Worm (Caenorhabditis elegans) whole organism, L1 larva: ENCODE data around the gene C02F12.5.

Experiments used
- C04F5.9 ChIP-seq: sonication (generic microtip); optimal IDR thresholded peaks from 2 replicates; lab custom pipeline; 2016; ENCODE audit warnings: missing genetic modification characterization, missing compliant biosample characterization
- C16A3.4 ChIP-seq: fragments of 150-350 bp; optimal IDR thresholded peaks from 2 replicates; lab custom pipeline; 2014; ENCODE audit warnings: missing biosample characterization, missing genetic modification characterization
- blmp-1 ChIP-seq: fragments of 150-350 bp; optimal IDR thresholded peaks from 2 replicates; lab custom pipeline; 2014; ENCODE audit warnings: missing biosample characterization, missing genetic modification characterization
- ceh-8 ChIP-seq: fragments of 200-800 bp; sonication (Bioruptor generic); optimal IDR thresholded peaks from 2 replicates; lab custom pipeline; 2018; ENCODE audit warnings: mild to moderate bottlenecking, missing genetic modification characterization, moderate library complexity, missing compliant biosample characterization
- ceh-82 ChIP-seq, 3 experiments: fragments of 150-350 bp in 1 of 3; sonication (generic microtip) in 2 of 3; optimal IDR thresholded peaks; 2 replicates each; lab custom pipeline; 2014 to 2017; ENCODE audit warnings: missing biosample characterization in 3 of 3, missing genetic modification characterization in 3 of 3
- ceh-88 ChIP-seq: fragments of 200-800 bp; sonication (Bioruptor generic); IDR thresholded peaks from 2 replicates; pipeline ENCODE4 v1.3.6; 2022; ENCODE audit warnings: missing genetic modification characterization, missing compliant biosample characterization
- ces-1 ChIP-seq: fragments of 150-350 bp; optimal IDR thresholded peaks from 2 replicates; lab custom pipeline; 2014; ENCODE audit warnings: missing biosample characterization, missing genetic modification reagents, missing genetic modification characterization
- efl-1 ChIP-seq, 4 experiments: fragments of 150-350 bp; optimal IDR thresholded peaks in 3 of 4; peaks in 1 of 4; 1 replicate in 1 of 4; 2 replicates in 3 of 4; lab custom pipeline; 2014; ENCODE audit warnings: missing biosample characterization in 2 of 4, missing genetic modification characterization in 2 of 4, missing genetic modification reagents in 2 of 4
- egl-27 ChIP-seq, 2 experiments: fragments of 150-350 bp in 1 of 2; sonication (generic microtip); optimal IDR thresholded peaks; 3 replicates each; lab custom pipeline; 2017 to 2018; ENCODE audit warnings: missing biosample characterization in 2 of 2, missing genetic modification characterization in 2 of 2, missing genetic modification reagents in 2 of 2
- fkh-10 ChIP-seq: sonication (generic microtip); optimal IDR thresholded peaks from 2 replicates; lab custom pipeline; 2017; ENCODE audit warnings: missing biosample characterization, missing genetic modification reagents, missing genetic modification characterization
- fkh-8 ChIP-seq: sonication (generic microtip); optimal IDR thresholded peaks from 2 replicates; lab custom pipeline; 2016; ENCODE audit warnings: mild to moderate bottlenecking, missing genetic modification characterization, missing compliant biosample characterization
- grh-1 ChIP-seq: fragments of 200-800 bp; sonication (Bioruptor generic); IDR thresholded peaks from 2 replicates; pipeline ENCODE4 v1.3.6; 2022; ENCODE audit warnings: missing genetic modification reagents, missing genetic modification characterization, missing compliant biosample characterization
- hlh-4 ChIP-seq: sonication (generic microtip); optimal IDR thresholded peaks from 2 replicates; lab custom pipeline; 2016; ENCODE audit warnings: mild to moderate bottlenecking, missing genetic modification characterization, missing compliant biosample characterization
- isw-1 ChIP-seq: fragments of 200-800 bp; sonication (Bioruptor generic); IDR thresholded peaks from 2 replicates; pipeline ENCODE4 v1.3.6; 2022; ENCODE audit warnings: missing genetic modification characterization, missing compliant biosample characterization
- lin-13 ChIP-seq: fragments of 150-350 bp; optimal IDR thresholded peaks from 2 replicates; lab custom pipeline; 2014; ENCODE audit warnings: missing biosample characterization, missing genetic modification reagents, missing genetic modification characterization
- lin-15B ChIP-seq: fragments of 150-350 bp; sonication (generic microtip); optimal IDR thresholded peaks from 3 replicates; lab custom pipeline; 2014; ENCODE audit warnings: missing biosample characterization, missing genetic modification characterization
- lin-35 ChIP-seq, 2 experiments: fragments of 150-350 bp; optimal IDR thresholded peaks; 2 replicates each; lab custom pipeline; 2014; ENCODE audit warnings: missing biosample characterization in 2 of 2, missing genetic modification characterization in 2 of 2, missing genetic modification reagents in 2 of 2
- mab-9 ChIP-seq: fragments of 200-800 bp; sonication (Bioruptor generic); IDR thresholded peaks from 2 replicates; pipeline ENCODE4 v1.3.6; 2022; ENCODE audit warnings: missing genetic modification reagents, missing genetic modification characterization, missing compliant biosample characterization
- mdl-1 ChIP-seq, 2 experiments: fragments of 150-350 bp; optimal IDR thresholded peaks; 2 replicates each; lab custom pipeline; 2014 to 2017; ENCODE audit warnings: missing biosample characterization in 2 of 2, missing genetic modification characterization in 2 of 2, inconsistent platforms in 1 of 2
- mef-2 ChIP-seq: fragments of 150-350 bp; optimal IDR thresholded peaks from 2 replicates; lab custom pipeline; 2014; ENCODE audit warnings: missing biosample characterization, missing genetic modification characterization
- nhr-19 ChIP-seq: fragments of 200-800 bp; sonication (Bioruptor generic); conservative IDR thresholded peaks from 2 replicates; pipeline ENCODE4 v1.3.6; 2022; ENCODE audit warnings: missing genetic modification characterization, missing compliant biosample characterization
- nhr-47 ChIP-seq: sonication (generic microtip); optimal IDR thresholded peaks from 2 replicates; lab custom pipeline; 2016; ENCODE audit warnings: mild to moderate bottlenecking, missing genetic modification characterization, moderate library complexity, missing compliant biosample characterization
- nhr-77 ChIP-seq: fragments of 150-350 bp; optimal IDR thresholded peaks from 2 replicates; lab custom pipeline; 2014; ENCODE audit warnings: missing biosample characterization, missing genetic modification characterization
- nhr-90 ChIP-seq: sonication (generic microtip); optimal IDR thresholded peaks from 2 replicates; lab custom pipeline; 2016; ENCODE audit warnings: mild to moderate bottlenecking, missing genetic modification characterization, missing compliant biosample characterization; ENCODE audit not compliant: poor library complexity
- pax-3 ChIP-seq: fragments of 200-800 bp; sonication (Bioruptor generic); optimal IDR thresholded peaks from 2 replicates; lab custom pipeline; 2018; ENCODE audit warnings: mild to moderate bottlenecking, missing genetic modification characterization, moderate library complexity, missing compliant biosample characterization
- skn-1 ChIP-seq: fragments of 150-350 bp; optimal IDR thresholded peaks from 2 replicates; lab custom pipeline; 2014; ENCODE audit warnings: missing biosample characterization, missing genetic modification characterization
- unc-62 ChIP-seq: fragments of 150-350 bp; optimal IDR thresholded peaks from 2 replicates; lab custom pipeline; 2014; ENCODE audit warnings: missing biosample characterization, missing genetic modification reagents, missing genetic modification characterization
- unc-86 ChIP-seq: sonication (generic microtip); optimal IDR thresholded peaks from 2 replicates; lab custom pipeline; 2016; ENCODE audit warnings: missing genetic modification characterization, missing compliant biosample characterization
- xbp-1 ChIP-seq: sonication (generic microtip); optimal IDR thresholded peaks from 2 replicates; lab custom pipeline; 2016; ENCODE audit warnings: missing genetic modification characterization, missing compliant biosample characterization

The C02F12.5 gene

DNA sequence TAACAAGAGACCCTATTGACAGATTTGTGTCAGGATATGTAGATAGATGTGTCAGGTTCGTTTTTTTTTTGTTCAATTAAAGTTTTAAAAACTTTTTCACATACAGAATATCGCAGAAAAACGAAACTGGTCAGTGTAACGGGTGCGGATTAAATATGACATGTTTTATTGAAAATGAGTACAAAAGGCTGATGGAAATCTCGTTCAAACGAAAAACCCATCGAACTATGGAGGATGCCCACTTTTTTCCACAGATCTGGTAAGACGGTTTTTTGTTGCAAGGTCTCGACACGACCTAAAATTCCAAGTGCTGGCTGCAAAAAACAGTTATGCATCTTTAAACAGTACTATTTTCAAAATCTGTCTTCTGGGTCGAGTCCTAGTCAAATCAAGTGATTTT is 41.8 kb downstream of the C02F12.5 start:
- TF ChIP-seq blmp-1 (tag; lab: Kevin White, UChicago), result no peak
- no peak for TF ChIP-seq skn-1
- TF ChIP-seq nhr-90 (tag; lab: Kevin White, UChicago), result no peak
- TF ChIP-seq lin-35 (GFP tag; optimal IDR thresholded peaks at IDR 0.05; lab: Kevin White, UChicago), result no peak
- no peak for TF ChIP-seq ceh-82 (tag; optimal IDR thresholded peaks at IDR 0.05; lab: Kevin White, UChicago)
- TF ChIP-seq mab-9 (GFP tag; lab: Robert Waterston, UW), result no peak
- no peak for TF ChIP-seq unc-62 (GFP tag; lab: Kevin White, UChicago)
- TF ChIP-seq fkh-8 (tag; lab: Kevin White, UChicago), result no peak
- TF ChIP-seq lin-15B (tag; lab: Kevin White, UChicago), result no peak
- no peak for TF ChIP-seq ces-1 (GFP tag; lab: Kevin White, UChicago)
- no peak for TF ChIP-seq mef-2 (tag; lab: Kevin White, UChicago)
- no peak for TF ChIP-seq lin-13 (GFP tag; lab: Kevin White, UChicago)
- TF ChIP-seq ceh-8 (GFP tag; lab: Kevin White, UChicago), result no peak
- TF ChIP-seq grh-1 (GFP tag; lab: Robert Waterston, UW), result no peak
- no peak for TF ChIP-seq pax-3
- TF ChIP-seq C04F5.9, result no peak
- no peak for TF ChIP-seq ceh-88
- no peak for TF ChIP-seq xbp-1 (tag; lab: Kevin White, UChicago)

ce11 chrX:3628016-3628415 is 43.9 kb downstream of the C02F12.5 start, which contains the start of gene vep-2:
Gene vep-2 (plus strand): TSS chrX:3628316.
- TF ChIP-seq ceh-82 (tag; optimal IDR thresholded peaks at IDR 0.05; lab: Kevin White, UChicago), result no peak
- TF ChIP-seq ceh-88, result no peak
- TF ChIP-seq nhr-47 (tag; lab: Kevin White, UChicago), result no peak
- no peak for TF ChIP-seq isw-1
- no peak for TF ChIP-seq nhr-19 (GFP tag; lab: Robert Waterston, UW)
- no peak for TF ChIP-seq C16A3.4 (tag; lab: Kevin White, UChicago)

DNA sequence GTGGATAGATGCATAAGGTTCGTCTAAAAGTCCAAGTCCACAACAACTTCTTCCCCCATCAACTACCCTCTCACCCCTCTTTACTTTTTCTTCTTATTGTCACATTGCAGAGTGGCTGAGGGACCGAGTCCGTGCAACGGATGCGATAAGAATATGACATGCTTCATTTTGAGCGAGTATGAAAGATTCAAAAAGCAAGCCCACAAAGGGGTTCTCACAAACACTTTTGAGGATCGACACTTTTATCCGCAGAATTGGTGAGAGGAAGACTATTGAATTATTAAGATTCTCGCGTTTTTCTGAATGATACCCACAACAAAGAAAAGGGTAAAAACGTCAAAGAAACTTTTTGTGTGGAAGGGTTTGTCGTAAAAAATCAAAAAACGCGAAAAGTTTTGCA is 46.3 kb downstream of the C02F12.5 start:
- TF ChIP-seq efl-1 (optimal IDR thresholded peaks at IDR 0.05; lab: Kevin White, UChicago), result no peak
- peak in 1 of 2 experiments; percentile 87 for TF ChIP-seq efl-1 (GFP tag; optimal IDR thresholded peaks at IDR 0.05 in 1 of 2; lab: Kevin White, UChicago)
- no peak for TF ChIP-seq nhr-77 (tag; lab: Kevin White, UChicago)
- TF ChIP-seq blmp-1 (tag; lab: Kevin White, UChicago), result no peak

DNA sequence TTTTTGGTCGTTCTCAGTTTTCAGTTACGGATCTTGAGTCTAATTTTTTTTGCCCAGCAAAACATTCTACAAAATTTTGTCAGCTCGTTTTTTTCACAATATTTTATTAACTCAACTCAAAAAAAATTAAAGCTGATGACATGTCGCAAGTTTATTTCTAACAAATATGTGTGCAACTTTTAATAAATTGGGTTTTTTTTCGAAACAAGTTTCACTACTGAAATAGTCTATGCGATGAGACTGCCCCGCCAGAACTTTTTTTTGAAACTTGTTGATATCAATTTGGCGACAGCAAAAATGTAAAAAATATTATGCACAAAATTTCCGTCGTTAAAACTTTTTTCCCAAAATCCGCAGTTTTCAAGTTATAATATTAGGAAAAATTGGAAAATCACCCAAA is 48.7 kb downstream of the C02F12.5 start, which contains the start of gene C18B2.2:
TSS of gene C18B2.2 (plus strand) at position 301 of the 400 bp plus-strand sequence.
- no peak for TF ChIP-seq egl-27 (tag; optimal IDR thresholded peaks at IDR 0.05; lab: Kevin White, UChicago)
- TF ChIP-seq hlh-4 (tag; lab: Kevin White, UChicago), result no peak
- TF ChIP-seq fkh-10 (GFP tag; lab: Kevin White, UChicago), result no peak
- TF ChIP-seq unc-86 (tag; lab: Kevin White, UChicago), result no peak
- TF ChIP-seq efl-1 (optimal IDR thresholded peaks at IDR 0.05; lab: Kevin White, UChicago), result no peak
- TF ChIP-seq efl-1 (GFP tag; optimal IDR thresholded peaks at IDR 0.05 in 1 of 2; lab: Kevin White, UChicago), result peak in 1 of 2 experiments; percentile 11
- TF ChIP-seq mdl-1 (tag; optimal IDR thresholded peaks at IDR 0.05; lab: Kevin White, UChicago), result no peak
